Worm (Caenorhabditis elegans) whole organism, mixed stage, embryonic: ENCODE data around the gene M02G9.4.

Experiments
- elt-1 ChIP-seq: sonication (generic microtip); optimal IDR thresholded peaks from 2 replicates; lab custom pipeline; 2017; ENCODE audit warnings: missing genetic modification characterization, mild to moderate bottlenecking, missing compliant biosample characterization, antibody characterized with exemption, moderate library complexity, borderline replicate concordance; ENCODE audit not compliant: insufficient read depth
- nhr-237 ChIP-seq: fragments of 150-350 bp; optimal IDR thresholded peaks from 2 replicates; lab custom pipeline; 2014; ENCODE audit warnings: missing biosample characterization, missing genetic modification characterization
- nhr-76 ChIP-seq: sonication (generic microtip); optimal IDR thresholded peaks from 2 replicates; lab custom pipeline; 2017; ENCODE audit warnings: missing biosample characterization, missing genetic modification characterization
- pha-4 ChIP-seq: fragments of 150-350 bp; optimal IDR thresholded peaks from 2 replicates; lab custom pipeline; 2018; ENCODE audit warnings: missing biosample characterization, missing genetic modification reagents, missing genetic modification characterization
- snpc-4 ChIP-seq: fragments of 150-350 bp; optimal IDR thresholded peaks from 2 replicates; lab custom pipeline; 2014; ENCODE audit warnings: missing biosample characterization, missing genetic modification characterization
- unc-62 ChIP-seq: fragments of 150-350 bp; optimal IDR thresholded peaks from 2 replicates; lab custom pipeline; 2014; ENCODE audit warnings: missing biosample characterization, missing genetic modification reagents, missing genetic modification characterization

ce11 chrII:10300954-10301353 lies 16.2 kb upstream of the M02G9.4 start, which contains the start of gene mdt-22:
- peak; percentile 52 for TF ChIP-seq nhr-237 (tag; lab: Kevin White, UChicago)
- no peak for TF ChIP-seq elt-1 (tag; lab: Kevin White, UChicago)
- TF ChIP-seq snpc-4 (tag; lab: Kevin White, UChicago) = no peak
- no peak for TF ChIP-seq nhr-76 (tag; lab: Kevin White, UChicago)
- TF ChIP-seq pha-4 = peak; percentile 59
- no peak for TF ChIP-seq unc-62
